Fruit fly (Drosophila melanogaster): ENCODE measurements around the gene CG3213.
A peak's percentile ranks its signal among the peaks of the same experiment; 100 is the strongest.

DNA sequence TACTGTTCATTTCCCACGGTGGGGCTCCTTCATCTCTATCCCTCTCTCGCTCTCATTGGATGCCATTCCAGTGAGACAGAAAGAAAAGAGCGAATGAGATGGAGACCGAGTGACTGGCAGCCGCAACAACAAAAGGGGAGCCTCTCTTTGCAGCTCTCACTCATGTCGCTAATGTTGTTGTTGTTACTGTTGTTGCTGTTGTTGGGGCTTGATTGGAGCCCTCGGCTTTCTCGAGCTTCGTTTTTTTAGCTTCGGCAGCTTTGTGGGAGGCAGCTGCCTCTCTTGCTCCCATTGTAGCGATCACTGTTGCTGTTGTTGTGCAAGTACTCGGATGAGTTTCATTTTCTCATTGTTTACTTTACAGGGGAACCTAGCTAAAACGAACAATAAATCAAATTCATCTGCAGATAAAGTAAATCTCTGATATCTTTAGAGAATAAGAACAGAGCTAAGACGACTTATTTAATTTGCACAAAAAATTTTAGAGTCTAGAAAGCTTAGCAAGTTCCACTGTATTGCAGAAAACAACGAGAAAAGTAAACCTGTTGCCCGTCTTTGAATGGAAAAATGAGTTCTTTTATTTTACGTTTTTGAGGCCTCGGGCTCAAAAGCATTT is 14.9 kb upstream of the CG3213 start:
- TF ChIP-seq HLH54F (GFP tag; optimal IDR thresholded peaks at IDR 0.05) (peak; percentile 46), amos (GFP tag; IDR thresholded peaks at IDR 0.05; ENCODE audit: partially characterized antibody) (no peak), chinmo (GFP tag; IDR thresholded peaks at IDR 0.05; ENCODE audit: partially characterized antibody) (0 out of 4 replicates have a peak, but pooled peaks have one; percentile 22), h (optimal IDR thresholded peaks at IDR 0.05) (no peak), sna (GFP tag; IDR thresholded peaks at IDR 0.05; ENCODE audit: partially characterized antibody) (no peak), Med (GFP tag) (peak; percentile 89), CG13624 (GFP tag; optimal IDR thresholded peaks at IDR 0.05) (peak; percentile 33), CG16863 (GFP tag; optimal IDR thresholded peaks at IDR 0.05) (peak; percentile 15), Hand (GFP tag; optimal IDR thresholded peaks at IDR 0.05) (no peak), pzg (GFP tag; optimal IDR thresholded peaks at IDR 0.05) (no peak), croc (GFP tag; conservative IDR thresholded peaks at IDR 0.05) (peak; percentile 45; the same call in 1 of the 3 replicates), ssp (GFP tag; IDR thresholded peaks at IDR 0.05) (0 out of 2 replicates have a peak, but pooled peaks have one; percentile 6)

Measured in whole organism, embryonic.